Fruit fly (Drosophila melanogaster) whole organism, wandering third instar larva: Measurements from ENCODE around the gene CG14518.

ENCODE experiments used
- Abd-B ChIP-seq: fragments of >200 bp; optimal IDR thresholded peaks from 2 replicates; lab custom pipeline; 2017; ENCODE audit warnings: missing biosample characterization, missing genetic modification characterization
- CG32264 ChIP-seq: fragments of 200-800 bp; sonication (Bioruptor generic); optimal IDR thresholded peaks from 2 replicates; lab custom pipeline; 2016; ENCODE audit warnings: missing biosample characterization, missing genetic modification characterization
- CG9705 ChIP-seq: fragments of 200-800 bp; sonication (Bioruptor generic); optimal IDR thresholded peaks from 2 replicates; lab custom pipeline; 2018; ENCODE audit warnings: missing biosample characterization, mild to moderate bottlenecking, missing genetic modification characterization
- CrebA ChIP-seq: fragments of 200-800 bp; sonication (Bioruptor generic); optimal IDR thresholded peaks from 2 replicates; lab custom pipeline; 2016; ENCODE audit warnings: missing biosample characterization, mild to moderate bottlenecking, missing genetic modification characterization, borderline replicate concordance
- Dfd ChIP-seq: fragments of >200 bp; optimal IDR thresholded peaks from 2 replicates; lab custom pipeline; 2017; ENCODE audit warnings: missing biosample characterization, missing genetic modification characterization
- GATAd ChIP-seq: sonication (Bioruptor generic); optimal IDR thresholded peaks from 2 replicates; lab custom pipeline; 2016; ENCODE audit warnings: missing biosample characterization, missing genetic modification characterization
- HLH106 ChIP-seq: fragments of 200-800 bp; optimal IDR thresholded peaks from 3 replicates; lab custom pipeline; 2019; ENCODE audit warnings: missing biosample characterization, mild to moderate bottlenecking, missing genetic modification characterization, moderate library complexity
- Hnf4 ChIP-seq: fragments of 200-800 bp; sonication (Bioruptor generic); optimal IDR thresholded peaks from 2 replicates; lab custom pipeline; 2016; ENCODE audit warnings: missing biosample characterization, mild to moderate bottlenecking, missing genetic modification characterization
- Hr78 ChIP-seq: fragments of >200 bp; optimal IDR thresholded peaks from 2 replicates; lab custom pipeline; 2017; ENCODE audit warnings: missing biosample characterization, missing genetic modification characterization
- Hr83 ChIP-seq: fragments of 200-300 bp; sonication (Bioruptor generic); optimal IDR thresholded peaks from 2 replicates; lab custom pipeline; 2016; ENCODE audit warnings: missing biosample characterization, mild to moderate bottlenecking, missing genetic modification characterization, moderate library complexity; ENCODE audit not compliant: poor library complexity, severe bottlenecking
- Jra ChIP-seq: sonication (Bioruptor generic); optimal IDR thresholded peaks from 2 replicates; lab custom pipeline; 2016; ENCODE audit warnings: missing biosample characterization, missing genetic modification characterization
- Mio ChIP-seq: sonication (Bioruptor generic); optimal IDR thresholded peaks from 2 replicates; lab custom pipeline; 2016; ENCODE audit warnings: missing biosample characterization, missing genetic modification characterization
- Myc ChIP-seq: fragments of >200 bp; optimal IDR thresholded peaks from 2 replicates; lab custom pipeline; 2017
- N ChIP-seq: fragments of >200 bp; optimal IDR thresholded peaks from 2 replicates; lab custom pipeline; 2018; ENCODE audit warnings: missing biosample characterization, missing external identifiers, missing genetic modification characterization
- OdsH ChIP-seq: fragments of 200-800 bp; sonication (Bioruptor generic); optimal IDR thresholded peaks from 2 replicates; lab custom pipeline; 2016; ENCODE audit warnings: missing biosample characterization, mild to moderate bottlenecking, missing genetic modification characterization
- Rel ChIP-seq, 2 experiments: fragments of 200-800 bp; sonication (Bioruptor generic) in 1 of 2; optimal IDR thresholded peaks; 2 replicates in 1 of 2; 3 replicates in 1 of 2; lab custom pipeline; 2016 to 2019; ENCODE audit warnings: mild to moderate bottlenecking in 2 of 2, missing biosample characterization in 2 of 2, missing genetic modification characterization in 2 of 2, moderate library complexity in 1 of 2
- Sp1 ChIP-seq: fragments of 200-800 bp; sonication (Bioruptor generic); optimal IDR thresholded peaks from 3 replicates; lab custom pipeline; 2019; ENCODE audit warnings: missing biosample characterization, mild to moderate bottlenecking, missing genetic modification characterization, moderate library complexity
- br ChIP-seq: fragments of 200-800 bp; sonication (Bioruptor generic); optimal IDR thresholded peaks from 2 replicates; lab custom pipeline; 2016; ENCODE audit warnings: missing biosample characterization, missing genetic modification characterization
- brk ChIP-seq: fragments of 200-800 bp; sonication (Bioruptor generic); optimal IDR thresholded peaks from 2 replicates; lab custom pipeline; 2016; ENCODE audit warnings: missing biosample characterization, mild to moderate bottlenecking, missing genetic modification characterization
- dl ChIP-seq, 2 experiments: fragments of 175-275, 200-275 bp in 1 of 2; fragments of 200-275 bp in 1 of 2; sonication (Bioruptor generic); optimal IDR thresholded peaks; lab custom pipeline; 2018; ENCODE audit warnings: mild to moderate bottlenecking in 2 of 2, missing biosample characterization in 2 of 2, missing genetic modification characterization in 2 of 2, moderate library complexity in 2 of 2; ENCODE audit not compliant: partially characterized antibody in 2 of 2, insufficient read depth in 1 of 2
- dmrt93B ChIP-seq: fragments of 200-800 bp; sonication (Bioruptor generic); optimal IDR thresholded peaks from 2 replicates; lab custom pipeline; 2018; ENCODE audit warnings: missing biosample characterization, mild to moderate bottlenecking, missing genetic modification characterization
- dsf ChIP-seq: sonication (Bioruptor generic); optimal IDR thresholded peaks from 2 replicates; lab custom pipeline; 2016; ENCODE audit warnings: missing biosample characterization, missing genetic modification characterization, borderline replicate concordance
- ey ChIP-seq: fragments of 200-800 bp; sonication (Bioruptor generic); optimal IDR thresholded peaks from 2 replicates; lab custom pipeline; 2016; ENCODE audit warnings: missing biosample characterization, missing genetic modification characterization
- foxo ChIP-seq, 2 experiments: fragments of 200-800 bp; sonication (Bioruptor generic); optimal IDR thresholded peaks; 2 replicates in 1 of 2; 3 replicates in 1 of 2; lab custom pipeline; 2016 to 2017; ENCODE audit warnings: missing biosample characterization in 2 of 2, missing genetic modification characterization in 2 of 2
- fru ChIP-seq: fragments of 200-800 bp; sonication (Bioruptor generic); optimal IDR thresholded peaks from 3 replicates; lab custom pipeline; 2016; ENCODE audit warnings: missing biosample characterization, mild to moderate bottlenecking, missing genetic modification characterization
- h ChIP-seq: fragments of 200-800 bp; sonication (Bioruptor generic); optimal IDR thresholded peaks from 3 replicates; lab custom pipeline; 2016; ENCODE audit warnings: missing biosample characterization, mild to moderate bottlenecking, missing genetic modification characterization
- jim ChIP-seq: fragments of 175-275, 200-325 bp; sonication (Bioruptor generic); optimal IDR thresholded peaks from 2 replicates; lab custom pipeline; 2016; ENCODE audit warnings: missing biosample characterization, mild to moderate bottlenecking, missing genetic modification characterization
- psq ChIP-seq: fragments of 200-800 bp; sonication (Bioruptor generic); optimal IDR thresholded peaks from 3 replicates; lab custom pipeline; 2017; ENCODE audit warnings: missing biosample characterization, mild to moderate bottlenecking, missing genetic modification characterization, moderate library complexity
- rgr ChIP-seq: fragments of 200-800 bp; sonication (Bioruptor generic); optimal IDR thresholded peaks from 3 replicates; lab custom pipeline; 2016; ENCODE audit warnings: missing biosample characterization, mild to moderate bottlenecking, missing genetic modification characterization
- sage ChIP-seq: fragments of 200-800 bp; sonication (Bioruptor generic); optimal IDR thresholded peaks from 2 replicates; lab custom pipeline; 2016; ENCODE audit warnings: missing biosample characterization, mild to moderate bottlenecking, missing genetic modification characterization
- sv ChIP-seq: fragments of 200-800 bp; sonication (Bioruptor generic); optimal IDR thresholded peaks from 3 replicates; lab custom pipeline; 2016; ENCODE audit warnings: missing biosample characterization, missing genetic modification characterization
- usp ChIP-seq: fragments of >200 bp; optimal IDR thresholded peaks from 2 replicates; lab custom pipeline; 2017; ENCODE audit warnings: missing biosample characterization, missing genetic modification characterization
- woc ChIP-seq: sonication (Bioruptor generic); optimal IDR thresholded peaks from 2 replicates; lab custom pipeline; 2016; ENCODE audit warnings: missing biosample characterization, mild to moderate bottlenecking, missing genetic modification characterization

The CG14518 gene

DNA sequence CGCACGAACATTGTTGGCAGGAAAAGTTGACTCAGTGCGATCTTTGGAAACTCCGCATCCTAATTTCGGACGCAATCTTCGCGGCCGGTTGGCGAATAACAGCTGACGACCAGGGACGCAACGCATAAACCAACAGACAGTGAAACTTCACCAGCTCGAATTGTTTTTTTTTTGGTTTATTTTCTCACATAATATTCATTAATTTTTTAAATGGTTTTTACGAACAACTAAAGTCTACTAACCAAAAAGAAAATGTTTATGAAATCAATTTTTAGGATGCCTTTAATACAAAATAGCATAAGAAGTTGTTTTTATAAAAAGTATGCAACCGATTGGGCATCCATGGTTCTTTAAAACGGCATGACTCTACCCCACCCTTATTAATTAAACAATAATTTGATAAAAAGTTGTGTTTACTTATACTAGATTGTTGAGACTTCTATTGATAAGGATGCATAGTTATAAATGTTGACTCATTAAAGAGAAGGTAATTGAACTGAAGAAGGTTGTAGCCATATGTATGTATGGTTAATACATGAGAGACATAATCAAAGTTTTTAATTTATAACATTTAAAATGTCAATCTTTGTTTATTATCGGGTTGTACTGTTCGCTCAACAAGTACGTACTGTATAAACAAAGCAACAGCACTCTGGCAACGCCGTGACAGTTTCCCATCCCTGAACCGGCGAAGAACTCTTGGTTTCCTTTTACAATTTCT, 9.3 kb downstream of the CG14518 start, which contains the start of the genes beta4GalNAcTB and Cpsf100:
TSS of gene beta4GalNAcTB (minus strand) at position 100 of the 721 bp plus-strand sequence.
TSS of gene Cpsf100 (plus strand) at position 665 of the 721 bp plus-strand sequence.
- TF ChIP-seq ey = peak; percentile 70
- TF ChIP-seq woc (GFP tag; lab: Kevin White, UChicago) = peak; percentile 72
- TF ChIP-seq dsf (GFP tag; lab: Kevin White, UChicago) = peak; percentile 66
- no peak for TF ChIP-seq CrebA (GFP tag; lab: Kevin White, UChicago)
- peak; percentile 66 for TF ChIP-seq OdsH (GFP tag; lab: Kevin White, UChicago)
- TF ChIP-seq dmrt93B (GFP tag; lab: Kevin White, UChicago) = peak; percentile 81
- peak; percentile 69 for TF ChIP-seq br (GFP tag; lab: Kevin White, UChicago)
- peak; percentile 80 for TF ChIP-seq rgr (GFP tag; lab: Kevin White, UChicago)
- peak; percentile 52 for TF ChIP-seq CG9705 (GFP tag; lab: Kevin White, UChicago)
- peak; percentile 79 for TF ChIP-seq psq (GFP tag; lab: Kevin White, UChicago)
- peak; percentile 75 for TF ChIP-seq Sp1 (GFP tag; lab: Kevin White, UChicago)
- TF ChIP-seq jim (GFP tag; lab: Kevin White, UChicago) = peak; percentile 1
- peak; percentile 74 for TF ChIP-seq fru
- TF ChIP-seq foxo (GFP tag; optimal IDR thresholded peaks at IDR 0.05; lab: Kevin White, UChicago) = peak in 1 of 2 experiments; percentile 87
- TF ChIP-seq sv (GFP tag; lab: Kevin White, UChicago) = peak; percentile 55
- TF ChIP-seq Hnf4 = peak; percentile 69
- peak; percentile 23 for TF ChIP-seq Mio (GFP tag; lab: Kevin White, UChicago)
- no peak for TF ChIP-seq usp (GFP tag; lab: Kevin White, UChicago)
- TF ChIP-seq Jra (GFP tag; lab: Kevin White, UChicago) = no peak
- peak; percentile 78 for TF ChIP-seq h (GFP tag; lab: Kevin White, UChicago)
- peak; percentile 47 for TF ChIP-seq GATAd (GFP tag; lab: Kevin White, UChicago)
- peak; percentile 83 for TF ChIP-seq HLH106 (tag; lab: Kevin White, UChicago)
- TF ChIP-seq brk = no peak
- TF ChIP-seq Myc (lab: Kevin White, UChicago) = no peak
- TF ChIP-seq, all 38 proteins: peak for 19

DNA sequence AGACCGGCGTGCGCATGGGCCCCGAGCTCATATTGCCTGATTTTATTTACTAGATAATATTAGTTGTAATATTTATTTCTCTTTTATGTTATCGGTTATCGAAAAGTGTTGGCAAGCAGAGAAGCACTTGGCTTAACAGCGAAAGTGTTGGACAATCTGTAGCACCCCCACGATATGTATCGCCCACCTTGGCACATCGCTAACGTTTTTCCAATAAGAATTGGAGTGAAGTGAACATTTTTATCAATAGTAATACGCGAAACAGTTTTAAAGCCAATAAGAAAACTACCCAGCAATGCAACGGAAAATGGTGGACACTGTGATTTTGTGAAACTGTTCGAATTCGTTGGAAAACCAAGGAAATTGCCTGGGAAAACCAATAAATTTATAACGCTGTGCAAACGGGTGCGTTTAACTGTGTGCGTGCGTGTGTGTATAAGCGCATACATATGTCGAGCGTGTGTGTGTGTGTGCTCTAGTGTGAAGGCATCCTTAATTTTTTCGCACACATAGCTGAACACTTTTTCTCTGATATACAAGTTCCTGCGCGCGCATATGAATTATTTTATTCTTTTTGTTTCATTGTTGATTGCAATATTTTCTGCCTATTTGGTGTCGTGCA, 14.3 kb downstream of the CG14518 start, which contains the start of the genes Slu7 and Pkc98E:
TSS of gene Slu7 (minus strand) at position 112 of the 622 bp plus-strand sequence.
TSS of gene Pkc98E (plus strand) at position 197 of the 622 bp plus-strand sequence.
- TF ChIP-seq dmrt93B (GFP tag; lab: Kevin White, UChicago) = peak; percentile 52
- no peak for TF ChIP-seq Abd-B
- TF ChIP-seq CG32264 (GFP tag; lab: Kevin White, UChicago) = peak; percentile 62
- TF ChIP-seq ey = peak; percentile 57
- peak; percentile 49 for TF ChIP-seq OdsH (GFP tag; lab: Kevin White, UChicago)
- peak; percentile 18 for TF ChIP-seq woc (GFP tag; lab: Kevin White, UChicago)
- peak; percentile 58 for TF ChIP-seq Mio (GFP tag; lab: Kevin White, UChicago)
- peak; percentile 76 for TF ChIP-seq rgr (GFP tag; lab: Kevin White, UChicago)
- TF ChIP-seq dl (GFP tag; optimal IDR thresholded peaks at IDR 0.05; lab: Kevin White, UChicago; ENCODE audit: insufficient read depth in 1 of 2, partially characterized antibody in 2 of 2) = no peak
- peak; percentile 6 for TF ChIP-seq sv (GFP tag; lab: Kevin White, UChicago)
- TF ChIP-seq Hnf4 = peak; percentile 87
- peak; percentile 18 for TF ChIP-seq psq (GFP tag; lab: Kevin White, UChicago)
- TF ChIP-seq HLH106 (tag; lab: Kevin White, UChicago) = peak; percentile 45
- TF ChIP-seq Hr78 (GFP tag; lab: Kevin White, UChicago) = no peak
- peak; percentile 56 for TF ChIP-seq CG9705 (GFP tag; lab: Kevin White, UChicago)
- TF ChIP-seq sage (GFP tag; lab: Kevin White, UChicago) = peak; percentile 76
- no peak for TF ChIP-seq brk
- peak; percentile 3 to 79 for TF ChIP-seq foxo (GFP tag; optimal IDR thresholded peaks at IDR 0.05; lab: Kevin White, UChicago)
- peak; percentile 75 for TF ChIP-seq br (GFP tag; lab: Kevin White, UChicago)
- peak; percentile 64 for TF ChIP-seq fru
- TF ChIP-seq Rel (GFP tag; optimal IDR thresholded peaks at IDR 0.05; lab: Kevin White, UChicago) = no peak
- TF ChIP-seq Rel (tag; optimal IDR thresholded peaks at IDR 0.05; lab: Kevin White, UChicago) = peak; percentile 39
- TF ChIP-seq Dfd (GFP tag; lab: Kevin White, UChicago) = no peak
- peak; percentile 91 for TF ChIP-seq Hr83 (GFP tag; lab: Kevin White, UChicago)
- TF ChIP-seq Myc (lab: Kevin White, UChicago) = peak; percentile 22
- TF ChIP-seq Jra (GFP tag; lab: Kevin White, UChicago) = peak; percentile 55
- TF ChIP-seq CrebA (GFP tag; lab: Kevin White, UChicago) = no peak
- peak; percentile 51 for TF ChIP-seq GATAd (GFP tag; lab: Kevin White, UChicago)
- peak; percentile 85 for TF ChIP-seq h (GFP tag; lab: Kevin White, UChicago)
- TF ChIP-seq N (GFP tag; lab: Kevin White, UChicago) = peak; percentile 73
- TF ChIP-seq Sp1 (GFP tag; lab: Kevin White, UChicago) = peak; percentile 58
- TF ChIP-seq dsf (GFP tag; lab: Kevin White, UChicago) = peak; percentile 18
- TF ChIP-seq, all 38 proteins: peak for 25
